Worm (Caenorhabditis elegans) whole organism, early embryonic: ENCODE data around the gene mrps-25.

ENCODE experiments used
- B0310.2 ChIP-seq: sonication (generic microtip); optimal IDR thresholded peaks from 2 replicates; lab custom pipeline; 2016; ENCODE audit warnings: mild to moderate bottlenecking, missing genetic modification characterization, missing compliant biosample characterization
- ama-1 ChIP-seq: fragments of 150-350 bp; optimal IDR thresholded peaks from 2 replicates; lab custom pipeline; 2014
- ets-7 ChIP-seq: sonication (generic microtip); optimal IDR thresholded peaks from 2 replicates; lab custom pipeline; 2016; ENCODE audit warnings: missing genotype, missing genetic modification characterization, missing compliant biosample characterization
- flt-1 ChIP-seq: fragments of 200-800 bp; sonication (Bioruptor generic); IDR thresholded peaks from 2 replicates; pipeline ENCODE4 v1.3.6; 2022; ENCODE audit warnings: missing genetic modification characterization, missing compliant biosample characterization
- hmbx-1 ChIP-seq: sonication (generic microtip); optimal IDR thresholded peaks from 2 replicates; lab custom pipeline; 2016; ENCODE audit warnings: mild to moderate bottlenecking, missing genetic modification characterization, missing compliant biosample characterization
- pes-1 ChIP-seq: fragments of 200-800 bp; sonication (Bioruptor generic); IDR thresholded peaks from 2 replicates; pipeline ENCODE4 v1.3.6; 2022; ENCODE audit warnings: missing genetic modification reagents, missing genetic modification characterization, missing compliant biosample characterization
- tbx-11 ChIP-seq: fragments of 200-800 bp; sonication (Bioruptor generic); IDR thresholded peaks from 2 replicates; pipeline ENCODE4 v1.3.6; 2022; ENCODE audit warnings: missing genetic modification characterization, missing compliant biosample characterization
- tbx-37 ChIP-seq: fragments of 200-800 bp; sonication (Bioruptor generic); conservative IDR thresholded peaks from 2 replicates; pipeline ENCODE4 v1.3.6; 2022; ENCODE audit warnings: missing genetic modification reagents, missing genetic modification characterization, missing compliant biosample characterization
- tra-4 ChIP-seq: sonication (generic microtip); optimal IDR thresholded peaks from 2 replicates; lab custom pipeline; 2017; ENCODE audit warnings: missing genetic modification characterization, missing compliant biosample characterization

DNA sequence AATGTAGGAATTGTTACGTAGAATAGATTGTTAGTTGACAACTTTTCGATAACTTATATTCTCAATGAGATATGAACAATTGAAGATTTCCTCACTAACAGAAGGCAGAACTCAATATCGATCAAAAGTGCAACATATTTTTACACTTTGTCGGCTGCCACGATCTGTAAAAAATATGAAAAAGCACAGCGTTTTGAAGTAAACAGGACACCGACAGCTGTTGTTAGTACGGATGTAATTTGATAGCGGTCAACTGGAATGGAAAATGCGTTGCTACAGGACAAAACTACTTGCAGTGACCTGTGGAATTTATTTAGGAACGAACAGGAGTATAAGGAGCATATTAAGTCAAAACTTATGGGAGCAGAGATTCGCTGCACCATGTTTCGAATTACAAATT, 49.3 kb downstream of the mrps-25 start:
- no peak for TF ChIP-seq tbx-11 (GFP tag; lab: Robert Waterston, UW)
- no peak for TF ChIP-seq ets-7 (tag; lab: Kevin White, UChicago)
- no peak for TF ChIP-seq ama-1 (lab: Kevin White, UChicago)
- no peak for TF ChIP-seq hmbx-1 (tag; lab: Kevin White, UChicago)
- TF ChIP-seq tra-4 (tag; lab: Kevin White, UChicago) = no peak
- TF ChIP-seq tbx-37 (GFP tag; lab: Robert Waterston, UW) = no peak
- TF ChIP-seq B0310.2 (tag; lab: Kevin White, UChicago) = no peak
- no peak for TF ChIP-seq flt-1 (GFP tag; lab: Robert Waterston, UW)
- no peak for TF ChIP-seq pes-1
